Fruit fly (Drosophila melanogaster): Measurements from ENCODE around the gene Cyp12e1.
A peak's percentile ranks its signal among the peaks of the same experiment; 100 is the strongest.

Cyp12e1 gene

DNA sequence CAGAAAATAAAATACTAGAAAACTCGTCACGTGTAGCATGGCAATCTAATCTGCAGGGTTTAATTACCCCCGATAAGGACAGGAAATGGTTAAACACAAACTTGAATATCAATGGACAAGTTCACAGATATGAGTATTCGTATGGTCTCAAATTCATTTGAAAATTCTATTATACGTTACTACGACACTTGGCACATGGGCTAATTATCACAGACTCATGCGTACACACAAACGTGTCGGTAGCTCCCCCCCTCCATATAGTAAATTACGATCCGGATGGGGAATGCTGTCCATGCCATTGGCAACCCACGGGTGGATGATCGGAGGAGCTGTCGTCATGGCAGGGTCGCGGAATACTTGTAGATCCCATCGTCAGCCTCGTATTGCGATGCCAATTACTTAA lies 40.2 kb upstream of the Cyp12e1 start:
- no peak for TF ChIP-seq Lpt (GFP tag; optimal IDR thresholded peaks at IDR 0.05)
- no peak for TF ChIP-seq Blimp-1 (GFP tag; optimal IDR thresholded peaks at IDR 0.05)
- TF ChIP-seq Ets21C (GFP tag; optimal IDR thresholded peaks at IDR 0.05): no peak
- TF ChIP-seq vri (GFP tag; optimal IDR thresholded peaks at IDR 0.05): peak; percentile 50
- TF ChIP-seq OdsH (GFP tag; optimal IDR thresholded peaks at IDR 0.05): no peak

DNA sequence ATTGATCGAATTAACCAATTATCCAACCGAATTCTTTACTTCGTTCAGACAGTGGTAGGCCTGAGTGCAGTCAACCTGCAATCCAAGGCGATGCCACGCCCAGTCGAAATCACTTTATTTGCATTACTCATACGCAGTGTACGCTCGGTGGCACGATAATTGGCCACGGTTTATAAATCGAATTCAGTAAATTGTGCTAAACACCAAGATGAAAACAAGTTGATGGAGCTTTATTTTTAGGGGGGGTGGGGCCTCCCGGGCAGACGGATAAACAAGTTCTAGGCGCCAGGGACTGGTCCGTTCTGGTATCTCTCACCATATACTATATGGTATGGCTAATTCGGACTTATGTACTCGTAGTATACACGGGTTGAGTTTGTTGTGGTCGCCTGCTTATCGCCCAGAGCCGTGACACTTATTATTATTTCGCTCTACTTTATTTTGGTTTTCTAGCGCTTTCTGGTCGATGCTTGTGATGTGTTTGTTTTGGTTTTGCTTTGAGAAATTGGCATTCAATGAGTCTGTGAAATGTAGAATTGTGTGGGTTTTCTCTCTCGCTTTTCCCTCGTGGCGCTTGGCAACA lies 39.3 kb upstream of the Cyp12e1 start:
- TF ChIP-seq CG32006 (GFP tag; optimal IDR thresholded peaks at IDR 0.05): no peak
- TF ChIP-seq Hr4 (GFP tag; optimal IDR thresholded peaks at IDR 0.05): no peak
- TF ChIP-seq CG31627 (GFP tag; optimal IDR thresholded peaks at IDR 0.05): no peak
- no peak for TF ChIP-seq CG11762 (GFP tag; optimal IDR thresholded peaks at IDR 0.05; ENCODE audit: insufficient read depth)
- no peak for TF ChIP-seq svp (GFP tag)
- TF ChIP-seq CG6808 (GFP tag; optimal IDR thresholded peaks at IDR 0.05): no peak
- TF ChIP-seq pdm3 (GFP tag; optimal IDR thresholded peaks at IDR 0.05): no peak
- no peak for TF ChIP-seq Eip78C (GFP tag)
- no peak for TF ChIP-seq CG34406 (GFP tag; optimal IDR thresholded peaks at IDR 0.05)
- TF ChIP-seq esn (GFP tag; optimal IDR thresholded peaks at IDR 0.05): no peak
- TF ChIP-seq topi (GFP tag; optimal IDR thresholded peaks at IDR 0.05): no peak
- no peak for TF ChIP-seq Hr39 (GFP tag; optimal IDR thresholded peaks at IDR 0.05)
- TF ChIP-seq CG9139 (GFP tag; optimal IDR thresholded peaks at IDR 0.05): no peak
- TF ChIP-seq Smox (GFP tag; optimal IDR thresholded peaks at IDR 0.05): no peak
- TF ChIP-seq Ets96B (tag; optimal IDR thresholded peaks at IDR 0.05): no peak

DNA sequence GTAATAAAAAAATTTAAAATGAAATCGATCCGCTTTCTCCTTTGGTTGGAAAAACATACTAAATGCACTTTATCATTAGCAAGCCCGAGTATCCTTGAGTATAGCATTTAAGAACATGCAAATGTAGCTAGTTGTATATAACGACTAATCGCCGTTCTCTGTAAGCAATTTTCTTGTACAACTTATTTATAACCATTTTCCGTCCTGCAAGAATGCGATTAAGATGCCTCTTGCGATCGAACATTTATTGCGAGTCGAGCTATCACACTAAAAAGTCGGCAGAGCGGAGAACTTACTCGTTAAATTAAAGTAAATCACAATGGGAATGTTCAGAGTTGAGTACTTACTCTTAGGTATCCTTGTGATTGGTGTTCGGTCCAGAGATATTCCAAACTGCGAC lies 33.9 kb upstream of the Cyp12e1 start, which contains the start of gene mthl11:
Gene mthl11 (plus strand): TSS at position 301 of the 400 bp plus-strand sequence.
- TF ChIP-seq Ets96B (tag; optimal IDR thresholded peaks at IDR 0.05): no peak

dm6 chr3R:10403940-10404339 lies 30.6 kb upstream of the Cyp12e1 start:
- TF ChIP-seq Hr4 (GFP tag; optimal IDR thresholded peaks at IDR 0.05): no peak
- peak; percentile 97 for TF ChIP-seq svp (GFP tag)

- TF ChIP-seq lz (GFP tag; optimal IDR thresholded peaks at IDR 0.05): peak; percentile 24
- TF ChIP-seq esn (GFP tag; optimal IDR thresholded peaks at IDR 0.05): peak; percentile 43
- TF ChIP-seq acj6 (GFP tag; optimal IDR thresholded peaks at IDR 0.05): no peak
- no peak for TF ChIP-seq CG8632 (GFP tag; optimal IDR thresholded peaks at IDR 0.05)
Measured at dm6 chr3R:10407066-10407465, 27.5 kb upstream of the Cyp12e1 start, which contains the start of gene CG6325. Gene CG6325 (minus strand): TSS chr3R:10407285.

DNA sequence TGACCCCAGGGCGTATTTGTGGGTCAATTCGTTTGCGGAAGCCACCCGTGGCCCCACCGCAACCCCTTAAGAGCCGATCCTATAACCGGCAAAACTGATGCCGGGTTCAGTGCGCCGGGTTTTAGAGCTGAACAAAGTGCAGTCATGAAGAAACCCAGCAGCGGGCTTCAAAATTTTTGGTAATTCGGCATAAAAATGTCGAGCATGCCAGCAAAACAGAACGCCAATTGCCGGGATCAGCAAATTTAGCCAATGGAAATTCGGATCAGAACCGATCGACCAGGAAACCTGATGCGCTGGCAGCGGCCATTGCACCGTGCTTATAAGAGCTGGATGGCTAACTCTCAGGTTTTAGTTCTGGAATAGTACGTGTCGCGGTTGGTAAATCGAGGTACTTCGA lies 26.9 kb upstream of the Cyp12e1 start:
- TF ChIP-seq topi (GFP tag; optimal IDR thresholded peaks at IDR 0.05) (no peak), CG11294 (GFP tag; IDR thresholded peaks at IDR 0.05) (no peak), CG32006 (GFP tag; optimal IDR thresholded peaks at IDR 0.05) (no peak), Lpt (GFP tag; optimal IDR thresholded peaks at IDR 0.05) (no peak), CG8319 (GFP tag; optimal IDR thresholded peaks at IDR 0.05) (no peak), Hr38 (GFP tag; optimal IDR thresholded peaks at IDR 0.05) (no peak), CG31627 (GFP tag; optimal IDR thresholded peaks at IDR 0.05) (no peak), CG16779 (tag; optimal IDR thresholded peaks at IDR 0.05) (no peak), ss (GFP tag; optimal IDR thresholded peaks at IDR 0.05) (no peak), Met (GFP tag; optimal IDR thresholded peaks at IDR 0.05) (no peak), svp (GFP tag) (no peak), dac (GFP tag; optimal IDR thresholded peaks at IDR 0.05) (no peak), Hr4 (GFP tag; optimal IDR thresholded peaks at IDR 0.05) (no peak), CG15336 (GFP tag; IDR thresholded peaks at IDR 0.05) (no peak), Gug (GFP tag; IDR thresholded peaks at IDR 0.05) (no peak), CG8119 (GFP tag; IDR thresholded peaks at IDR 0.05) (no peak), CG6276 (GFP tag; optimal IDR thresholded peaks at IDR 0.05) (no peak), CG9139 (GFP tag; optimal IDR thresholded peaks at IDR 0.05) (no peak), CG8632 (GFP tag; optimal IDR thresholded peaks at IDR 0.05) (no peak), vri (GFP tag; optimal IDR thresholded peaks at IDR 0.05) (no peak)
